Worm (Caenorhabditis elegans) whole organism, midembryonic: ENCODE results near the gene rap-1.

Experiments
- cog-1 ChIP-seq: sonication (generic microtip); optimal IDR thresholded peaks from 2 replicates; lab custom pipeline; 2016; ENCODE audit warnings: missing genetic modification characterization, missing compliant biosample characterization
- med-1 ChIP-seq: sonication (generic microtip); optimal IDR thresholded peaks from 2 replicates; lab custom pipeline; 2017; ENCODE audit warnings: missing genetic modification characterization, mild to moderate bottlenecking, missing compliant biosample characterization, antibody characterized with exemption, missing genetic modification reagents; ENCODE audit not compliant: insufficient read depth
- ztf-23 ChIP-seq: fragments of 200-800 bp; sonication (Bioruptor generic); IDR thresholded peaks from 2 replicates; pipeline ENCODE4 v1.3.6; 2022; ENCODE audit warnings: missing genetic modification reagents, missing genetic modification characterization, missing compliant biosample characterization

DNA sequence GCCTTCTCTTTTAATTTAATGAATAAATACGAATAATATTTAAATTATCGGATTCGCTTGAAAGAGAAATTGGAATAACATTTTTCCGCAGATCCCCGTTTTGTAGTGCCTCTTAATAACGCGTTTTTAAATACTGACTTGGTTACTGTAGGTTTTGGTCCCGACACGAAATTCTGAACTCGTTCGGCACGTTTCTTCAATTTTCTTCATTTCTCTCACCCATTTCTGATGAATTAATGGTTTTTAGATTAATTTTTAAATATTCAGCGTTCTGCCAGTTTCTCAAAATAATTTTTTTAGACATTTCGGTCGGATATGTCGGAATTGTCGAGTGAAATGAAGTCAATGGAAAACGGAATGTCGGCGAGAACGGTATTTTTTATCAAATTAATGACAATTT, 17.3 kb downstream of the rap-1 start, which contains the start of gene C27B7.5:
- TF ChIP-seq med-1 (GFP tag; lab: Kevin White, UChicago), result no peak
- TF ChIP-seq cog-1 (tag; lab: Kevin White, UChicago), result no peak
- no peak for TF ChIP-seq ztf-23 (GFP tag; lab: Robert Waterston, UW)
